Worm (Caenorhabditis elegans): ENCODE measurements around the gene srd-45.

ce11 chrX:12367498-12367897 is 38.7 kb downstream of the srd-45 start:
- TF ChIP-seq ama-1 (optimal IDR thresholded peaks at IDR 0.05) = no peak
- peak; percentile 84 for TF ChIP-seq flt-1 (GFP tag; IDR thresholded peaks at IDR 0.05)
- TF ChIP-seq aly-1 (tag; optimal IDR thresholded peaks at IDR 0.05) = peak; percentile 59
- peak; percentile 60 for TF ChIP-seq ceh-36 (tag; optimal IDR thresholded peaks at IDR 0.05)
- TF ChIP-seq ets-7 (tag; optimal IDR thresholded peaks at IDR 0.05) = peak; percentile 26
- TF ChIP-seq pes-1 (GFP tag; IDR thresholded peaks at IDR 0.05) = no peak; the same call in none of the 2 replicates
- no peak for TF ChIP-seq tra-4 (tag; optimal IDR thresholded peaks at IDR 0.05)
- TF ChIP-seq F13C5.2 (tag; optimal IDR thresholded peaks at IDR 0.05) = peak; percentile 84

Measured in whole organism, early embryonic.